Worm (Caenorhabditis elegans) whole organism, L3 larva: ENCODE data around the gene C04H5.7.

ENCODE experiments used
- R02D3.7 ChIP-seq: fragments of 150-350 bp; optimal IDR thresholded peaks from 2 replicates; lab custom pipeline; 2014; ENCODE audit warnings: missing biosample characterization, missing genetic modification characterization
- ZK546.5 ChIP-seq: sonication (generic microtip); optimal IDR thresholded peaks from 2 replicates; lab custom pipeline; 2017; ENCODE audit warnings: missing biosample characterization, missing genetic modification characterization
- aly-2 ChIP-seq: fragments of 150-350 bp; optimal IDR thresholded peaks from 2 replicates; lab custom pipeline; 2014; ENCODE audit warnings: missing biosample characterization, missing genetic modification characterization
- ama-1 ChIP-seq: fragments of 150-350 bp; optimal IDR thresholded peaks from 2 replicates; lab custom pipeline; 2018
- ceh-16 ChIP-seq: sonication (generic microtip); optimal IDR thresholded peaks from 2 replicates; lab custom pipeline; 2017; ENCODE audit warnings: missing biosample characterization, missing genetic modification characterization
- ceh-28 ChIP-seq: fragments of 150-350 bp; optimal IDR thresholded peaks from 2 replicates; lab custom pipeline; 2014; ENCODE audit warnings: missing biosample characterization, missing genetic modification reagents, missing genetic modification characterization
- ceh-82 ChIP-seq: fragments of 150-350 bp; optimal IDR thresholded peaks from 2 replicates; lab custom pipeline; 2014; ENCODE audit warnings: missing biosample characterization, missing genetic modification characterization
- ceh-9 ChIP-seq: sonication (generic microtip); optimal IDR thresholded peaks from 2 replicates; lab custom pipeline; 2018; ENCODE audit warnings: missing biosample characterization, missing genetic modification characterization
- daf-12 ChIP-seq: fragments of 150-350 bp; optimal IDR thresholded peaks from 2 replicates; lab custom pipeline; 2014; ENCODE audit warnings: missing biosample characterization, missing genetic modification reagents, missing genetic modification characterization
- egl-27 ChIP-seq: sonication (generic microtip); optimal IDR thresholded peaks from 4 replicates; lab custom pipeline; 2017; ENCODE audit warnings: missing biosample characterization, missing genetic modification reagents, missing genetic modification characterization
- egl-5 ChIP-seq: fragments of 150-350 bp; optimal IDR thresholded peaks from 2 replicates; lab custom pipeline; 2017; ENCODE audit warnings: missing biosample characterization, missing genetic modification reagents, missing genetic modification characterization, inconsistent platforms
- elt-1 ChIP-seq: fragments of 150-350 bp; optimal IDR thresholded peaks from 2 replicates; lab custom pipeline; 2014; ENCODE audit warnings: missing biosample characterization, missing genetic modification characterization
- elt-2 ChIP-seq: sonication (generic microtip); optimal IDR thresholded peaks from 2 replicates; lab custom pipeline; 2016; ENCODE audit warnings: missing genetic modification reagents, mild to moderate bottlenecking, missing genetic modification characterization, missing compliant biosample characterization
- elt-3 ChIP-seq, 3 experiments: fragments of 150-350 bp in 1 of 3; sonication (generic microtip) in 2 of 3; optimal IDR thresholded peaks; 2 replicates in 2 of 3; 4 replicates in 1 of 3; lab custom pipeline; 2014 to 2017; ENCODE audit warnings: missing biosample characterization in 3 of 3, missing genetic modification characterization in 3 of 3
- eor-1 ChIP-seq, 2 experiments: fragments of 150-350 bp; optimal IDR thresholded peaks; 2 replicates each; lab custom pipeline; 2014 to 2018; ENCODE audit warnings: missing biosample characterization in 2 of 2, missing genetic modification characterization in 2 of 2
- fkh-10 ChIP-seq: sonication (generic microtip); optimal IDR thresholded peaks from 2 replicates; lab custom pipeline; 2017; ENCODE audit warnings: missing biosample characterization, missing genetic modification reagents, missing genetic modification characterization
- fkh-2 ChIP-seq: fragments of 150-350 bp; optimal IDR thresholded peaks from 2 replicates; lab custom pipeline; 2014; ENCODE audit warnings: missing biosample characterization, missing genetic modification reagents, missing genetic modification characterization
- fos-1 ChIP-seq: fragments of 150-350 bp; optimal IDR thresholded peaks from 2 replicates; lab custom pipeline; 2014; ENCODE audit warnings: missing biosample characterization, missing genetic modification characterization
- hmg-11 ChIP-seq: sonication (generic microtip); optimal IDR thresholded peaks from 2 replicates; lab custom pipeline; 2016; ENCODE audit warnings: missing genetic modification characterization, missing compliant biosample characterization
- jun-1 ChIP-seq: fragments of 150-350 bp; optimal IDR thresholded peaks from 2 replicates; lab custom pipeline; 2014; ENCODE audit warnings: missing biosample characterization, missing genetic modification reagents, missing genetic modification characterization
- lin-15B ChIP-seq: fragments of 150-350 bp; optimal IDR thresholded peaks from 2 replicates; lab custom pipeline; 2014; ENCODE audit warnings: missing biosample characterization, missing genetic modification characterization
- lin-39 ChIP-seq: fragments of 150-350 bp; optimal IDR thresholded peaks from 2 replicates; lab custom pipeline; 2018; ENCODE audit warnings: missing biosample characterization, missing genetic modification reagents, missing genetic modification characterization
- lsy-12 ChIP-seq: sonication (generic microtip); optimal IDR thresholded peaks from 2 replicates; lab custom pipeline; 2016; ENCODE audit warnings: mild to moderate bottlenecking, missing genetic modification characterization, missing compliant biosample characterization
- mdl-1 ChIP-seq: fragments of 150-350 bp; optimal IDR thresholded peaks from 2 replicates; lab custom pipeline; 2014; ENCODE audit warnings: missing biosample characterization, missing genetic modification characterization
- mml-1 ChIP-seq: fragments of 150-350 bp; sonication (generic microtip); optimal IDR thresholded peaks from 3 replicates; lab custom pipeline; 2014; ENCODE audit warnings: missing biosample characterization, missing genetic modification characterization
- nfya-1 ChIP-seq: sonication (generic microtip); optimal IDR thresholded peaks from 2 replicates; lab custom pipeline; 2017; ENCODE audit warnings: missing genetic modification characterization, mild to moderate bottlenecking, missing compliant biosample characterization, antibody characterized with exemption, moderate library complexity; ENCODE audit not compliant: insufficient read depth
- nhr-11 ChIP-seq: fragments of 150-350 bp; optimal IDR thresholded peaks from 2 replicates; lab custom pipeline; 2014; ENCODE audit warnings: missing biosample characterization, missing genetic modification characterization
- nhr-12 ChIP-seq: fragments of 150-350 bp; optimal IDR thresholded peaks from 2 replicates; lab custom pipeline; 2014; ENCODE audit warnings: missing biosample characterization, missing genetic modification characterization
- nhr-23 ChIP-seq: fragments of 150-350 bp; optimal IDR thresholded peaks from 2 replicates; lab custom pipeline; 2014; ENCODE audit warnings: missing biosample characterization, missing genetic modification reagents, missing genetic modification characterization
- nhr-237 ChIP-seq: fragments of 150-350 bp; optimal IDR thresholded peaks from 2 replicates; lab custom pipeline; 2014; ENCODE audit warnings: missing biosample characterization, missing genetic modification characterization
- nhr-25 ChIP-seq: sonication (generic microtip); optimal IDR thresholded peaks from 2 replicates; lab custom pipeline; 2017; ENCODE audit warnings: missing biosample characterization, missing genetic modification characterization
- nhr-28 ChIP-seq: fragments of 150-350 bp; optimal IDR thresholded peaks from 2 replicates; lab custom pipeline; 2014; ENCODE audit warnings: missing biosample characterization, missing genetic modification characterization
- nhr-43 ChIP-seq: sonication (generic microtip); optimal IDR thresholded peaks from 2 replicates; lab custom pipeline; 2016; ENCODE audit warnings: mild to moderate bottlenecking, missing genetic modification characterization, missing compliant biosample characterization; ENCODE audit not compliant: poor library complexity, severe bottlenecking
- nhr-67 ChIP-seq: fragments of 150-350 bp; optimal IDR thresholded peaks from 2 replicates; lab custom pipeline; 2014; ENCODE audit warnings: missing biosample characterization, missing genetic modification characterization
- nhr-76 ChIP-seq: fragments of 150-350 bp; sonication (generic microtip); optimal IDR thresholded peaks from 5 replicates; lab custom pipeline; 2014; ENCODE audit warnings: missing biosample characterization, missing genetic modification characterization
- nhr-77 ChIP-seq: fragments of 150-350 bp; optimal IDR thresholded peaks from 2 replicates; lab custom pipeline; 2014; ENCODE audit warnings: missing biosample characterization, missing genetic modification characterization
- pha-4 ChIP-seq: fragments of 150-350 bp; optimal IDR thresholded peaks from 2 replicates; lab custom pipeline; 2014; ENCODE audit warnings: missing biosample characterization, missing genetic modification reagents, missing genetic modification characterization
- pqm-1 ChIP-seq: fragments of 150-350 bp; optimal IDR thresholded peaks from 2 replicates; lab custom pipeline; 2017; ENCODE audit warnings: missing biosample characterization, missing genetic modification characterization, inconsistent platforms
- sea-2 ChIP-seq: fragments of 150-350 bp; sonication (generic microtip); optimal IDR thresholded peaks from 4 replicates; lab custom pipeline; 2014; ENCODE audit warnings: missing biosample characterization, missing genetic modification reagents, missing genetic modification characterization
- skn-1 ChIP-seq: fragments of 150-350 bp; optimal IDR thresholded peaks from 2 replicates; lab custom pipeline; 2014; ENCODE audit warnings: missing biosample characterization, missing genetic modification characterization
- snpc-4 ChIP-seq: fragments of 150-350 bp; optimal IDR thresholded peaks from 2 replicates; lab custom pipeline; 2014; ENCODE audit warnings: missing biosample characterization, missing genetic modification characterization
- tbx-2 ChIP-seq: sonication (generic microtip); optimal IDR thresholded peaks from 2 replicates; lab custom pipeline; 2016; ENCODE audit warnings: mild to moderate bottlenecking, missing genetic modification characterization, missing compliant biosample characterization
- unc-39 ChIP-seq: sonication (generic microtip); optimal IDR thresholded peaks from 4 replicates; lab custom pipeline; 2017; ENCODE audit warnings: missing biosample characterization, missing genetic modification characterization
- unc-62 ChIP-seq: fragments of 150-350 bp; sonication (generic microtip); optimal IDR thresholded peaks from 4 replicates; lab custom pipeline; 2014; ENCODE audit warnings: missing biosample characterization, missing genetic modification reagents, missing genetic modification characterization
- zag-1 ChIP-seq: fragments of 150-350 bp; optimal IDR thresholded peaks from 2 replicates; lab custom pipeline; 2014; ENCODE audit warnings: missing biosample characterization, missing genetic modification characterization
- ztf-11 ChIP-seq: fragments of 150-350 bp; optimal IDR thresholded peaks from 2 replicates; lab custom pipeline; 2014; ENCODE audit warnings: missing biosample characterization, missing genetic modification characterization
- ztf-4 ChIP-seq: fragments of 150-350 bp; optimal IDR thresholded peaks from 2 replicates; lab custom pipeline; 2014; ENCODE audit warnings: missing biosample characterization, missing genetic modification characterization

The C04H5.7 gene

DNA sequence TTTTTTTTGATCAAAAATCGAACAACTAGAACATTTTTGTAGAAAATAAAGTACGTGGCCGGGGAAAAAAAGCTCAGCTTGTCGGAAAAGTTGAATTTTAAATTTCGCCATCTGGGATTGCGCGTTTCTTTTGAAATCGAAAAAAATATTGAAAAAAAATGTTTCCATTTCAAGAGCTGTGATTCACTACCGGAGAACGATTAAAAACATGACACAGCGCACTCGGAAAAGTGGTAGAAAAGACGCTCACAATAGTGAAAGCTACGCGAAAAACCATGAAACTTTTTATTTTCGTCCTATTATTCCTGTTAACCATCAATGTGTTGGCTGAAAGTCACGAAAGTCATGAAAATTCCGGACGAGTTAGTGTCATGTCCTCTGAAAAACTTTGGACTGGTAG, at the start of gene C04H5.7, which contains the start of gene clec-147:
C04H5.7 (plus strand) TSS at position 219 of the 400 bp plus-strand sequence.
clec-147 (minus strand) TSS at position 101 of the 400 bp plus-strand sequence.
- TF ChIP-seq lsy-12 (tag; lab: Kevin White, UChicago) (no peak), ztf-4 (tag; lab: Kevin White, UChicago) (no peak), nhr-23 (tag; lab: Kevin White, UChicago) (no peak), fkh-2 (tag; lab: Kevin White, UChicago) (no peak), ZK546.5 (tag; lab: Kevin White, UChicago) (no peak), jun-1 (tag; lab: Kevin White, UChicago) (no peak), unc-62 (no peak), ama-1 (lab: Kevin White, UChicago) (no peak), nhr-76 (tag; lab: Kevin White, UChicago) (no peak), unc-39 (tag; lab: Kevin White, UChicago) (no peak)

DNA sequence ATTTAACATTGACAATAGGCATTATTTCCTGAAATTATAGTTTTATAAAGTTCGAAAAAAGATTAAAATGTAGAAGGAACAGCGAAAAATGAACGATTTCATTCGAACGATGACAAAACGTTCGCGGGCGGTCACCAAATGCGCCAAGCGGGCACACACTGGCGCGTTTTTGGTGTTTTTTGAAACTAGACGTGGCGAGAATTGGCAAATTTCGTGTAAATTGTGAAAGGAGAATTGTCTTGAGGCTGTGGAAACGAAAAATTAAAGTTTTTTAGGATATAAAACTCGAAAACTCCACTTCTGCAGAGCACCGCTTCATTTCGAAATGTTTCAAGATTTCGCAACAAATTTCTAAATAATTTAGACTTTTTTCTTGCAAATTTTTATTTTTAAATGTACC, 49.1 kb upstream of the C04H5.7 start, which contains the start of gene usp-14:
usp-14 (minus strand) TSS at position 28 of the 400 bp plus-strand sequence.
- TF ChIP-seq skn-1 = peak; percentile 77
- no peak for TF ChIP-seq R02D3.7 (tag; lab: Kevin White, UChicago)
- no peak for TF ChIP-seq mml-1 (tag; lab: Kevin White, UChicago)
- TF ChIP-seq fkh-2 (tag; lab: Kevin White, UChicago) = no peak
- TF ChIP-seq hmg-11 (tag; lab: Kevin White, UChicago) = peak; percentile 39
- peak; percentile 29 for TF ChIP-seq nhr-23 (tag; lab: Kevin White, UChicago)
- TF ChIP-seq ceh-82 (tag; lab: Kevin White, UChicago) = no peak
- no peak for TF ChIP-seq egl-5 (tag; lab: Kevin White, UChicago)
- TF ChIP-seq zag-1 (tag; lab: Kevin White, UChicago) = no peak
- TF ChIP-seq ZK546.5 (tag; lab: Kevin White, UChicago) = no peak
- no peak for TF ChIP-seq unc-39 (tag; lab: Kevin White, UChicago)
- TF ChIP-seq nhr-43 (tag; lab: Kevin White, UChicago) = peak; percentile 27
- TF ChIP-seq sea-2 = no peak
- TF ChIP-seq unc-62 = no peak
- no peak for TF ChIP-seq pqm-1 (tag; lab: Kevin White, UChicago)
- peak; percentile 48 for TF ChIP-seq pha-4 (tag; lab: Kevin White, UChicago)
- TF ChIP-seq daf-12 (tag; lab: Kevin White, UChicago) = no peak
- TF ChIP-seq tbx-2 (tag; lab: Kevin White, UChicago) = peak; percentile 37
- no peak for TF ChIP-seq elt-1 (tag; lab: Kevin White, UChicago)
- peak; percentile 1 for TF ChIP-seq lin-39
- no peak for TF ChIP-seq eor-1 (tag; optimal IDR thresholded peaks at IDR 0.05; lab: Kevin White, UChicago)
- TF ChIP-seq nfya-1 (tag; lab: Kevin White, UChicago) = peak; percentile 52
- TF ChIP-seq nhr-237 = no peak
- no peak for TF ChIP-seq elt-3 (tag; optimal IDR thresholded peaks at IDR 0.05; lab: Kevin White, UChicago)
- peak; percentile 28 for TF ChIP-seq nhr-77
- no peak for TF ChIP-seq ceh-9
- no peak for TF ChIP-seq nhr-67
- TF ChIP-seq elt-2 (tag; lab: Kevin White, UChicago) = peak; percentile 13
- no peak for TF ChIP-seq fkh-10 (GFP tag; lab: Kevin White, UChicago)
- TF ChIP-seq lin-15B = peak; percentile 55
- TF ChIP-seq ceh-16 = no peak
- no peak for TF ChIP-seq fos-1 (tag; lab: Kevin White, UChicago)
- TF ChIP-seq egl-27 (tag; lab: Kevin White, UChicago) = no peak
- TF ChIP-seq aly-2 (tag; lab: Kevin White, UChicago) = no peak
- no peak for TF ChIP-seq ztf-11 (tag; lab: Kevin White, UChicago)
- TF ChIP-seq nhr-25 (tag; lab: Kevin White, UChicago) = peak; percentile 48
- TF ChIP-seq nhr-28 = no peak
- peak; percentile 74 for TF ChIP-seq snpc-4 (tag; lab: Kevin White, UChicago)
- no peak for TF ChIP-seq nhr-76 (tag; lab: Kevin White, UChicago)
- no peak for TF ChIP-seq ceh-28 (tag; lab: Kevin White, UChicago)
- no peak for TF ChIP-seq ztf-4 (tag; lab: Kevin White, UChicago)
- no peak for TF ChIP-seq nhr-11 (tag; lab: Kevin White, UChicago)
- TF ChIP-seq mdl-1 = no peak
- no peak for TF ChIP-seq nhr-12
- no peak for TF ChIP-seq ama-1 (lab: Kevin White, UChicago)
- peak; percentile 15 for TF ChIP-seq lsy-12 (tag; lab: Kevin White, UChicago)
- TF ChIP-seq jun-1 (tag; lab: Kevin White, UChicago) = no peak
